Fruit fly (Drosophila melanogaster): ENCODE data around the gene CG6793.

Gene CG6793

dm6 chr3L:12037449-12038163 is 4.6 kb upstream of the CG6793 start (continued):
- TF ChIP-seq pho (GFP tag; optimal IDR thresholded peaks at IDR 0.05), result no peak
- TF ChIP-seq CG8924 (tag; optimal IDR thresholded peaks at IDR 0.05), result peak; percentile 23
- TF ChIP-seq kay (GFP tag; optimal IDR thresholded peaks at IDR 0.05), result no peak
- TF ChIP-seq Drgx (GFP tag; IDR thresholded peaks at IDR 0.05), result no peak
- peak; percentile 26 for TF ChIP-seq CG2120 (GFP tag; optimal IDR thresholded peaks at IDR 0.05)
- no peak for TF ChIP-seq knrl (GFP tag; IDR thresholded peaks at IDR 0.05; ENCODE audit: partially characterized antibody)
- peak; percentile 50 for TF ChIP-seq nmo (GFP tag; optimal IDR thresholded peaks at IDR 0.05)
- TF ChIP-seq CG8388 (GFP tag; optimal IDR thresholded peaks at IDR 0.05), result no peak
- no peak for TF ChIP-seq CG8290 (GFP tag; optimal IDR thresholded peaks at IDR 0.05)
- TF ChIP-seq CG8290 (tag; optimal IDR thresholded peaks at IDR 0.05), result no peak
- TF ChIP-seq Doc3 (GFP tag; IDR thresholded peaks at IDR 0.05; ENCODE audit: partially characterized antibody), result no peak
- TF ChIP-seq Myb (GFP tag; optimal IDR thresholded peaks at IDR 0.05), result no peak
- TF ChIP-seq dimm (GFP tag; IDR thresholded peaks at IDR 0.05), result no peak
- peak; percentile 58 for TF ChIP-seq CG11504 (tag; optimal IDR thresholded peaks at IDR 0.05)
- TF ChIP-seq p53 (GFP tag; optimal IDR thresholded peaks at IDR 0.05), result no peak
- TF ChIP-seq dati (GFP tag; IDR thresholded peaks at IDR 0.05), result no peak
- no peak for TF ChIP-seq TFAM (GFP tag; optimal IDR thresholded peaks at IDR 0.05)
- TF ChIP-seq vfl (GFP tag; optimal IDR thresholded peaks at IDR 0.05), result no peak
- no peak for TF ChIP-seq sd (tag; optimal IDR thresholded peaks at IDR 0.05)
- TF ChIP-seq tap (tag; optimal IDR thresholded peaks at IDR 0.05), result peak; percentile 59
- peak; percentile 36 for TF ChIP-seq CG1792 (GFP tag; optimal IDR thresholded peaks at IDR 0.05)
- peak; percentile 68 for TF ChIP-seq tgo (GFP tag; IDR thresholded peaks at IDR 0.05)
- TF ChIP-seq MTF-1 (GFP tag; optimal IDR thresholded peaks at IDR 0.05; ENCODE audit: borderline replicate concordance), result no peak
- 0 out of 3 replicates have a peak, but pooled peaks have one; percentile 27 for TF ChIP-seq otp (GFP tag; IDR thresholded peaks at IDR 0.05)
- no peak for TF ChIP-seq CG2129 (GFP tag; IDR thresholded peaks at IDR 0.05; ENCODE audit: partially characterized antibody)
- no peak for TF ChIP-seq bbx (GFP tag; IDR thresholded peaks at IDR 0.05; ENCODE audit: partially characterized antibody)
- no peak for TF ChIP-seq CG12236 (GFP tag; optimal IDR thresholded peaks at IDR 0.05)
- no peak for TF ChIP-seq CG10209 (GFP tag; optimal IDR thresholded peaks at IDR 0.05)
- peak; percentile 54; the same call in 1 of the 2 replicates for TF ChIP-seq sisA (GFP tag; IDR thresholded peaks at IDR 0.05)
- TF ChIP-seq CG4730 (GFP tag; IDR thresholded peaks at IDR 0.05), result peak; percentile 38; the same call in 1 of the 2 replicates
- TF ChIP-seq Ssrp (tag; optimal IDR thresholded peaks at IDR 0.05), result peak; percentile 15
- TF ChIP-seq Mrtf (GFP tag; IDR thresholded peaks at IDR 0.05), result no peak
- peak; percentile 66 for TF ChIP-seq CG18599 (GFP tag; optimal IDR thresholded peaks at IDR 0.05)
- TF ChIP-seq mam (GFP tag; optimal IDR thresholded peaks at IDR 0.05), result peak; percentile 1
- no peak for TF ChIP-seq cg (GFP tag; optimal IDR thresholded peaks at IDR 0.05)
- TF ChIP-seq Oli (tag; optimal IDR thresholded peaks at IDR 0.05), result peak; percentile 45
- no peak for TF ChIP-seq Bteb2 (GFP tag; optimal IDR thresholded peaks at IDR 0.05)
- TF ChIP-seq CG17361 (GFP tag; IDR thresholded peaks at IDR 0.05), result peak; percentile 57; the same call in 2 of the 3 replicates

dm6 chr3L:12039084-12039483 is 3.1 kb upstream of the CG6793 start:
- TF ChIP-seq CG34376 (GFP tag; optimal IDR thresholded peaks at IDR 0.05), result peak; percentile 77
- TF ChIP-seq CG6654 (GFP tag; optimal IDR thresholded peaks at IDR 0.05), result no peak
- 0 out of 3 replicates have a peak, but pooled peaks have one; percentile 46 for TF ChIP-seq CG2199 (GFP tag; IDR thresholded peaks at IDR 0.05)
- TF ChIP-seq sug (tag; optimal IDR thresholded peaks at IDR 0.05), result peak; percentile 55
- peak; percentile 42 for TF ChIP-seq abd-A (tag; optimal IDR thresholded peaks at IDR 0.05)
- no peak for TF ChIP-seq CG31441 (GFP tag; IDR thresholded peaks at IDR 0.05)
- TF ChIP-seq CG6175 (GFP tag; IDR thresholded peaks at IDR 0.05), result 0 out of 3 replicates have a peak, but pooled peaks have one; percentile 12
- TF ChIP-seq cwo (GFP tag; optimal IDR thresholded peaks at IDR 0.05), result peak; percentile 80
- TF ChIP-seq CG13894 (tag; optimal IDR thresholded peaks at IDR 0.05), result peak; percentile 26
- TF ChIP-seq CG1647 (GFP tag; optimal IDR thresholded peaks at IDR 0.05), result no peak
- no peak for TF ChIP-seq CG11093 (GFP tag; IDR thresholded peaks at IDR 0.05)
- TF ChIP-seq CG15601 (tag; optimal IDR thresholded peaks at IDR 0.05), result peak; percentile 64
- TF ChIP-seq CG15269 (tag; optimal IDR thresholded peaks at IDR 0.05), result peak; percentile 25
- TF ChIP-seq gsb-n (tag; optimal IDR thresholded peaks at IDR 0.05), result peak; percentile 23
